Worm (Caenorhabditis elegans): ENCODE results near the gene F36H5.14.

F36H5.14 gene

ce11 chrII:1756072-1756471, 19.3 kb upstream of the F36H5.14 start, which contains the start of gene F36H5.17:
Gene F36H5.17 (minus strand): TSS chrII:1756172.
- TF ChIP-seq mdl-1 (tag; optimal IDR thresholded peaks at IDR 0.05) (no peak), mml-1 (tag; optimal IDR thresholded peaks at IDR 0.05) (no peak), nhr-43 (tag; optimal IDR thresholded peaks at IDR 0.05; ENCODE audit: poor library complexity, severe bottlenecking) (no peak), egl-5 (tag; optimal IDR thresholded peaks at IDR 0.05) (no peak), nfya-1 (tag; optimal IDR thresholded peaks at IDR 0.05; ENCODE audit: insufficient read depth) (no peak), zag-1 (tag; optimal IDR thresholded peaks at IDR 0.05) (no peak), fkh-2 (tag; optimal IDR thresholded peaks at IDR 0.05) (no peak), unc-62 (GFP tag; optimal IDR thresholded peaks at IDR 0.05) (no peak)

DNA sequence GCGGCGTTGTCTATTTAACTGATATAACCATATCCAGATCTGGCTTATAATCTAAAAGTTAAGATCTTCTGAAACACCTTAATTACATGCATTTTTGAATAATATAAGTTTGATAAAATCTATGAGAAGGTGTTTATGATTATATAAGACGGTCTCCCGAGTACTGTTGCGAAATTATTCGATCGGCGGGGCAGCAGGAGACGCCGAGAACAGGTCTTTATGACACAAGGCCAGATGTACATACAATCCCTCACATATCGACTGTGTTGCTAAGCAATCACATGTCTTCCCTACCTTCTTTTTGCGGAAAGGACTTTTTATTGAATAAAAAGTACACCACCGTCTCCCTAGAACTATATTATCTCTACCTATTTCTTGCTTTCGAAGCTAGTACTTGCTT, 18.8 kb upstream of the F36H5.14 start, which contains the start of gene fbxb-53:
TSS of gene fbxb-53 (plus strand) at position 301 of the 400 bp plus-strand sequence.
- TF ChIP-seq nhr-67 (tag; optimal IDR thresholded peaks at IDR 0.05) (no peak), fkh-10 (GFP tag; optimal IDR thresholded peaks at IDR 0.05) (no peak), lin-15B (tag; optimal IDR thresholded peaks at IDR 0.05) (no peak), unc-39 (tag; optimal IDR thresholded peaks at IDR 0.05) (no peak), nhr-237 (tag; optimal IDR thresholded peaks at IDR 0.05) (no peak), ztf-11 (tag; optimal IDR thresholded peaks at IDR 0.05) (no peak), egl-27 (tag; optimal IDR thresholded peaks at IDR 0.05) (no peak), nhr-28 (tag; optimal IDR thresholded peaks at IDR 0.05) (no peak), ceh-82 (tag; optimal IDR thresholded peaks at IDR 0.05) (no peak), ceh-9 (tag; optimal IDR thresholded peaks at IDR 0.05) (no peak), nhr-43 (tag; optimal IDR thresholded peaks at IDR 0.05; ENCODE audit: poor library complexity, severe bottlenecking) (no peak), egl-5 (tag; optimal IDR thresholded peaks at IDR 0.05) (no peak), eor-1 (tag; optimal IDR thresholded peaks at IDR 0.05) (no peak), lin-39 (tag; optimal IDR thresholded peaks at IDR 0.05) (no peak)

DNA sequence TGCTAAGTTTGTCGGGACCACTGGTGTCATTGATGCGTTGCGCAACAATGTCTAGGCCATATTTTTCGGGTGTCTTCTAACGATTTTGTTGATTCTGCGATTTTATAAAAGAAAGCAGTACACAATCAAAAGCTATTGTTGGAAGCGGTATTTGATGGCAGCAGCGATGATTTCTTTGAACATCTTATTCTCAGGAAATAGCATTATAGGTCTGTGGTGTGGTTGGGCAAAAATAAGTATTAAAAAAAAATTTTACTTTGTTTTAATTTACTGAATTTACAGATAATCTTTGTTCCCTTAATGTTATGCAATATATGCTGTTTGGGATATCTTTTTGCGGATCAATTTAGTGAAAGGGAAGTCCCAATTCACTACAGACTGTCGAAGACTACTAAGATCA, 18.3 kb upstream of the F36H5.14 start, which contains the start of gene F36H5.10:
TSS of gene F36H5.10 (plus strand) at position 301 of the 400 bp plus-strand sequence.
- TF ChIP-seq aly-2 (tag; optimal IDR thresholded peaks at IDR 0.05) (no peak), tbx-2 (tag; optimal IDR thresholded peaks at IDR 0.05) (no peak), ztf-11 (tag; optimal IDR thresholded peaks at IDR 0.05) (no peak), pha-4 (tag; optimal IDR thresholded peaks at IDR 0.05) (no peak), nhr-237 (tag; optimal IDR thresholded peaks at IDR 0.05) (no peak), unc-39 (tag; optimal IDR thresholded peaks at IDR 0.05) (no peak), unc-62 (GFP tag; optimal IDR thresholded peaks at IDR 0.05) (no peak), fkh-10 (GFP tag; optimal IDR thresholded peaks at IDR 0.05) (no peak), mdl-1 (tag; optimal IDR thresholded peaks at IDR 0.05) (no peak), ZK546.5 (tag; optimal IDR thresholded peaks at IDR 0.05) (no peak), sea-2 (GFP tag; optimal IDR thresholded peaks at IDR 0.05) (no peak), lin-15B (tag; optimal IDR thresholded peaks at IDR 0.05) (no peak), ceh-16 (tag; optimal IDR thresholded peaks at IDR 0.05) (no peak), ztf-4 (tag; optimal IDR thresholded peaks at IDR 0.05) (no peak), egl-27 (tag; optimal IDR thresholded peaks at IDR 0.05) (no peak)

DNA sequence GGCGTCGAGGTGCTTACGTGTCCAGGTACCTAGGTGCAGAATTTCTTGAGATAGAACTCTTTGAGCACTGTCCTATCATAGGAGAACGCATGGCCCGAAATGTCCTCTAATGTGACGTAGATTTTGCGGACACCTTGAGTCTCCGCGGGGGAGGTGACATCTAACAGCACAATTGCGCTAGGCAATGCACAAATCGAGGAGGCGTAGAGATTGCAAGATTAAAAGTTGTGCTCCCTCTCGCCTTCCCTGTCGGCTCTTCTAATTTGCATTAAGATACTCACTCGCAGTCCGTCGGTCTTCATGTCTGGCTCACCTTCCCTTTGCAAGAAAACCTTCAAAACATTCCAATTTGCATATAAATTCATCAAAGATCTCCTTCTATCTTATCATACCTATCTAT, 15.7 kb upstream of the F36H5.14 start, which contains the start of gene F36H5.18:
TSS of gene F36H5.18 (plus strand) at position 301 of the 400 bp plus-strand sequence.
- TF ChIP-seq ceh-16 (tag; optimal IDR thresholded peaks at IDR 0.05) (no peak), pha-4 (tag; optimal IDR thresholded peaks at IDR 0.05) (no peak), unc-39 (tag; optimal IDR thresholded peaks at IDR 0.05) (no peak), unc-62 (GFP tag; optimal IDR thresholded peaks at IDR 0.05) (no peak), pqm-1 (tag; optimal IDR thresholded peaks at IDR 0.05) (no peak)

DNA sequence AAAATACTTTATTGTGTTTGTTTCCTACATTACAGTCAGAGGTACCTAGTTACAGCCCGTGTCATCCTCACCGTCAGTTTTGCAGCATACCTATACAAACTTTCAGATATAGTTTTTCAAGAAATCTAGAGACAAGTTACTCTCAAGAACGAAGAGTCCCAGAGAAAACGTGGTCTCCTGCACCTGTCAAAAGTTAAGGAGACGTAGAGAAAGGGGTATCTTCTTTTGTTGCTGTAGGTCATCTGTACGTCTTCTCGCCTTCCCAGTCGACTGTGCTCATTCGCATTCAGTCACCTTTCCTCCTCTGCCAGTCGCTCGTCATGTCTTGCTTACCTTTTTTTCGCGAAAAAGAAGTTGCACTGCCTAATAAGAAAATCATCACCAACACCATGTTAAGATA, 13.8 kb upstream of the F36H5.14 start, which contains the start of gene F36H5.4:
TSS of gene F36H5.4 (plus strand) at position 301 of the 400 bp plus-strand sequence.
- TF ChIP-seq lsy-12 (tag; optimal IDR thresholded peaks at IDR 0.05) = no peak
- TF ChIP-seq ama-1 (optimal IDR thresholded peaks at IDR 0.05) = no peak
- TF ChIP-seq elt-1 (tag; optimal IDR thresholded peaks at IDR 0.05) = no peak
- TF ChIP-seq unc-39 (tag; optimal IDR thresholded peaks at IDR 0.05) = no peak
- no peak for TF ChIP-seq nhr-237 (tag; optimal IDR thresholded peaks at IDR 0.05)
- no peak for TF ChIP-seq unc-62 (GFP tag; optimal IDR thresholded peaks at IDR 0.05)
- TF ChIP-seq nhr-76 (tag; optimal IDR thresholded peaks at IDR 0.05) = no peak
- no peak for TF ChIP-seq snpc-4 (tag; optimal IDR thresholded peaks at IDR 0.05)
- no peak for TF ChIP-seq sea-2 (GFP tag; optimal IDR thresholded peaks at IDR 0.05)
- no peak for TF ChIP-seq egl-27 (tag; optimal IDR thresholded peaks at IDR 0.05)

Measured in whole organism, L3 larva.